Worm (Caenorhabditis elegans) whole organism, L3 larva: ENCODE results near the gene R05D3.8.

Source experiments
- R02D3.7 ChIP-seq: fragments of 150-350 bp; optimal IDR thresholded peaks from 2 replicates; lab custom pipeline; 2014; ENCODE audit warnings: missing biosample characterization, missing genetic modification characterization
- ZK546.5 ChIP-seq: sonication (generic microtip); optimal IDR thresholded peaks from 2 replicates; lab custom pipeline; 2017; ENCODE audit warnings: missing biosample characterization, missing genetic modification characterization
- aly-2 ChIP-seq: fragments of 150-350 bp; optimal IDR thresholded peaks from 2 replicates; lab custom pipeline; 2014; ENCODE audit warnings: missing biosample characterization, missing genetic modification characterization
- ama-1 ChIP-seq: fragments of 150-350 bp; optimal IDR thresholded peaks from 2 replicates; lab custom pipeline; 2018
- ceh-28 ChIP-seq: fragments of 150-350 bp; optimal IDR thresholded peaks from 2 replicates; lab custom pipeline; 2014; ENCODE audit warnings: missing biosample characterization, missing genetic modification reagents, missing genetic modification characterization
- ceh-82 ChIP-seq: fragments of 150-350 bp; optimal IDR thresholded peaks from 2 replicates; lab custom pipeline; 2014; ENCODE audit warnings: missing biosample characterization, missing genetic modification characterization
- ceh-9 ChIP-seq: sonication (generic microtip); optimal IDR thresholded peaks from 2 replicates; lab custom pipeline; 2018; ENCODE audit warnings: missing biosample characterization, missing genetic modification characterization
- daf-12 ChIP-seq: fragments of 150-350 bp; optimal IDR thresholded peaks from 2 replicates; lab custom pipeline; 2014; ENCODE audit warnings: missing biosample characterization, missing genetic modification reagents, missing genetic modification characterization
- egl-5 ChIP-seq: fragments of 150-350 bp; optimal IDR thresholded peaks from 2 replicates; lab custom pipeline; 2017; ENCODE audit warnings: missing biosample characterization, missing genetic modification reagents, missing genetic modification characterization, inconsistent platforms
- elt-1 ChIP-seq: fragments of 150-350 bp; optimal IDR thresholded peaks from 2 replicates; lab custom pipeline; 2014; ENCODE audit warnings: missing biosample characterization, missing genetic modification characterization
- elt-2 ChIP-seq: sonication (generic microtip); optimal IDR thresholded peaks from 2 replicates; lab custom pipeline; 2016; ENCODE audit warnings: missing genetic modification reagents, mild to moderate bottlenecking, missing genetic modification characterization, missing compliant biosample characterization
- elt-3 ChIP-seq, 3 experiments: fragments of 150-350 bp in 1 of 3; sonication (generic microtip) in 2 of 3; optimal IDR thresholded peaks; 2 replicates in 2 of 3; 4 replicates in 1 of 3; lab custom pipeline; 2014 to 2017; ENCODE audit warnings: missing biosample characterization in 3 of 3, missing genetic modification characterization in 3 of 3
- eor-1 ChIP-seq, 2 experiments: fragments of 150-350 bp; optimal IDR thresholded peaks; 2 replicates each; lab custom pipeline; 2014 to 2018; ENCODE audit warnings: missing biosample characterization in 2 of 2, missing genetic modification characterization in 2 of 2
- fkh-2 ChIP-seq: fragments of 150-350 bp; optimal IDR thresholded peaks from 2 replicates; lab custom pipeline; 2014; ENCODE audit warnings: missing biosample characterization, missing genetic modification reagents, missing genetic modification characterization
- fos-1 ChIP-seq: fragments of 150-350 bp; optimal IDR thresholded peaks from 2 replicates; lab custom pipeline; 2014; ENCODE audit warnings: missing biosample characterization, missing genetic modification characterization
- jun-1 ChIP-seq: fragments of 150-350 bp; optimal IDR thresholded peaks from 2 replicates; lab custom pipeline; 2014; ENCODE audit warnings: missing biosample characterization, missing genetic modification reagents, missing genetic modification characterization
- lin-15B ChIP-seq: fragments of 150-350 bp; optimal IDR thresholded peaks from 2 replicates; lab custom pipeline; 2014; ENCODE audit warnings: missing biosample characterization, missing genetic modification characterization
- lin-39 ChIP-seq: fragments of 150-350 bp; optimal IDR thresholded peaks from 2 replicates; lab custom pipeline; 2018; ENCODE audit warnings: missing biosample characterization, missing genetic modification reagents, missing genetic modification characterization
- lsy-12 ChIP-seq: sonication (generic microtip); optimal IDR thresholded peaks from 2 replicates; lab custom pipeline; 2016; ENCODE audit warnings: mild to moderate bottlenecking, missing genetic modification characterization, missing compliant biosample characterization
- mdl-1 ChIP-seq: fragments of 150-350 bp; optimal IDR thresholded peaks from 2 replicates; lab custom pipeline; 2014; ENCODE audit warnings: missing biosample characterization, missing genetic modification characterization
- nhr-12 ChIP-seq: fragments of 150-350 bp; optimal IDR thresholded peaks from 2 replicates; lab custom pipeline; 2014; ENCODE audit warnings: missing biosample characterization, missing genetic modification characterization
- nhr-237 ChIP-seq: fragments of 150-350 bp; optimal IDR thresholded peaks from 2 replicates; lab custom pipeline; 2014; ENCODE audit warnings: missing biosample characterization, missing genetic modification characterization
- nhr-25 ChIP-seq: sonication (generic microtip); optimal IDR thresholded peaks from 2 replicates; lab custom pipeline; 2017; ENCODE audit warnings: missing biosample characterization, missing genetic modification characterization
- nhr-28 ChIP-seq: fragments of 150-350 bp; optimal IDR thresholded peaks from 2 replicates; lab custom pipeline; 2014; ENCODE audit warnings: missing biosample characterization, missing genetic modification characterization
- nhr-43 ChIP-seq: sonication (generic microtip); optimal IDR thresholded peaks from 2 replicates; lab custom pipeline; 2016; ENCODE audit warnings: mild to moderate bottlenecking, missing genetic modification characterization, missing compliant biosample characterization; ENCODE audit not compliant: poor library complexity, severe bottlenecking
- nhr-67 ChIP-seq: fragments of 150-350 bp; optimal IDR thresholded peaks from 2 replicates; lab custom pipeline; 2014; ENCODE audit warnings: missing biosample characterization, missing genetic modification characterization
- nhr-76 ChIP-seq: fragments of 150-350 bp; sonication (generic microtip); optimal IDR thresholded peaks from 5 replicates; lab custom pipeline; 2014; ENCODE audit warnings: missing biosample characterization, missing genetic modification characterization
- skn-1 ChIP-seq: fragments of 150-350 bp; optimal IDR thresholded peaks from 2 replicates; lab custom pipeline; 2014; ENCODE audit warnings: missing biosample characterization, missing genetic modification characterization
- snpc-4 ChIP-seq: fragments of 150-350 bp; optimal IDR thresholded peaks from 2 replicates; lab custom pipeline; 2014; ENCODE audit warnings: missing biosample characterization, missing genetic modification characterization
- tbx-2 ChIP-seq: sonication (generic microtip); optimal IDR thresholded peaks from 2 replicates; lab custom pipeline; 2016; ENCODE audit warnings: mild to moderate bottlenecking, missing genetic modification characterization, missing compliant biosample characterization
- unc-62 ChIP-seq: fragments of 150-350 bp; sonication (generic microtip); optimal IDR thresholded peaks from 4 replicates; lab custom pipeline; 2014; ENCODE audit warnings: missing biosample characterization, missing genetic modification reagents, missing genetic modification characterization
- zag-1 ChIP-seq: fragments of 150-350 bp; optimal IDR thresholded peaks from 2 replicates; lab custom pipeline; 2014; ENCODE audit warnings: missing biosample characterization, missing genetic modification characterization
- ztf-11 ChIP-seq: fragments of 150-350 bp; optimal IDR thresholded peaks from 2 replicates; lab custom pipeline; 2014; ENCODE audit warnings: missing biosample characterization, missing genetic modification characterization

The R05D3.8 gene

ce11 chrIII:8400478-8400877 lies 42.4 kb upstream of the R05D3.8 start (continued):
- TF ChIP-seq ztf-11 (no peak), skn-1 (peak; percentile 13), jun-1 (tag; lab: Kevin White, UChicago) (peak; percentile 60), fkh-2 (tag; lab: Kevin White, UChicago) (no peak), ama-1 (no peak), nhr-67 (tag; lab: Kevin White, UChicago) (no peak), ZK546.5 (tag; lab: Kevin White, UChicago) (no peak), tbx-2 (no peak), eor-1 (tag; optimal IDR thresholded peaks at IDR 0.05; lab: Kevin White, UChicago) (no peak), ceh-28 (tag; lab: Kevin White, UChicago) (no peak), nhr-28 (tag; lab: Kevin White, UChicago) (no peak), daf-12 (tag; lab: Kevin White, UChicago) (no peak), ceh-9 (tag; lab: Kevin White, UChicago) (no peak)

ce11 chrIII:8398411-8398810 lies 40.3 kb upstream of the R05D3.8 start, which contains the start of gene ZK353.2:
Gene ZK353.2, plus strand, starts transcription at chrIII:8398711.
- TF ChIP-seq lin-39 (tag; lab: Kevin White, UChicago) = no peak
- no peak for TF ChIP-seq ceh-9 (tag; lab: Kevin White, UChicago)
- no peak for TF ChIP-seq ztf-11
- TF ChIP-seq ceh-82 (tag; lab: Kevin White, UChicago) = no peak
- no peak for TF ChIP-seq snpc-4 (tag; lab: Kevin White, UChicago)
- no peak for TF ChIP-seq R02D3.7
- no peak for TF ChIP-seq nhr-237 (tag; lab: Kevin White, UChicago)
- TF ChIP-seq aly-2 = no peak
- no peak for TF ChIP-seq nhr-43 (tag; lab: Kevin White, UChicago)
- TF ChIP-seq elt-1 (tag; lab: Kevin White, UChicago) = no peak
- no peak for TF ChIP-seq ama-1
- TF ChIP-seq tbx-2 = no peak
- TF ChIP-seq elt-2 = no peak
- no peak for TF ChIP-seq nhr-12 (tag; lab: Kevin White, UChicago)

- TF ChIP-seq unc-62 (GFP tag; lab: Kevin White, UChicago) (no peak), ceh-9 (tag; lab: Kevin White, UChicago) (no peak), nhr-25 (tag; lab: Kevin White, UChicago) (no peak), ceh-28 (tag; lab: Kevin White, UChicago) (no peak), lin-39 (tag; lab: Kevin White, UChicago) (no peak), elt-1 (tag; lab: Kevin White, UChicago) (no peak), lsy-12 (tag; lab: Kevin White, UChicago) (no peak), nhr-237 (tag; lab: Kevin White, UChicago) (no peak), elt-2 (no peak), R02D3.7 (no peak), nhr-76 (tag; lab: Kevin White, UChicago) (no peak), zag-1 (tag; lab: Kevin White, UChicago) (no peak), nhr-12 (tag; lab: Kevin White, UChicago) (no peak), nhr-43 (tag; lab: Kevin White, UChicago) (no peak), egl-5 (tag; lab: Kevin White, UChicago) (no peak), elt-3 (tag; optimal IDR thresholded peaks at IDR 0.05; lab: Kevin White, UChicago) (no peak), mdl-1 (no peak), ceh-82 (tag; lab: Kevin White, UChicago) (no peak)
Measured at ce11 chrIII:8395685-8396084, 37.6 kb upstream of the R05D3.8 start, which contains the start of gene ZK353.3. Gene ZK353.3, plus strand, starts transcription at chrIII:8395985.

DNA sequence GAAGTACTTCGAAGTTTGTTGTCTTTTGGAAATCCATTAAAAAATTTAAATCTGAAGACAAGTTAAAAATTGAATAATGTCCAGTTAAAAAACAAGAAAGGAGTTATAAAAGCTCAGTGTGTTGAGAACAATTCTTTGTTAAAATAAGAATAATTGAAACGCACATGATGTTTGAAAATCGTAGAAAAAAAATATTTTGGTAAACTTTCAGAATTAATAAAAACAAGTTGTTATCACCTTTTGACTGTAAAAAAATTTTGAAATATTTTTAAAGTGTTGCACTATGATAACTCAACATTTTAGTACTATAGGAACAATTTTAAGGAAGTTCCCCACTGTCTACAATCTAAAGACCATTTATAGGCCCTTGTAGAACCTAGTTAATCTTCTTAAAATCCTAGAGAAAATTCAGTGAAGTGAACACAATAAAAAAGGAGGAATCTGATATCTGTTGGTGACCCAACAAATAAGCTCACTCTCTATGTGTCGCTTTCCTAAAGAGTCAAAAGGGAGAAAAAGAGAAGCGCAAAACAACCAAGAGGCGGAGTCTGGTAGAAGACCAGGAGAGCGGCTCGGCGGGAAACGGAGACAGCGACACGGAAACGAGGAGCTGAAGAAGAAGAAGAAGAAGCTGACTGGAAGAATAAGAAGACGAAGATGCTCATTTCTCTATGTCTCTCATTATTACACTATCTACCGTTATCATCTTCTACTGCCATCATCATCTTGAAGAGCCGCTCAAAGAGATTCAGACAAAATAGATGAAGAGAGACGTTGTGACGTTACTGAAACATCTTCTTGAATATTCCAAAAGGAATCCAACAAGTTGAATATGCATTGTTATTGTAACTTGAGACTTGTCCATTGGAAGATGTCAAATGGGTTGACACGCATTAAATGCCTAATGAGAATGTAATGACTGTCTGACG lies 36.5 kb upstream of the R05D3.8 start, which contains the start of gene ZK353.10:
Gene ZK353.10, minus strand, starts transcription at position 51 of the 929 bp plus-strand sequence.
- peak; percentile 7 for TF ChIP-seq lin-15B (tag; lab: Kevin White, UChicago)
- TF ChIP-seq fos-1 (tag; lab: Kevin White, UChicago) = no peak
- TF ChIP-seq skn-1 = peak; percentile 39
- TF ChIP-seq lin-39 (tag; lab: Kevin White, UChicago) = peak; percentile 10
- TF ChIP-seq tbx-2 = no peak
- no peak for TF ChIP-seq elt-3 (tag; optimal IDR thresholded peaks at IDR 0.05; lab: Kevin White, UChicago)
- TF ChIP-seq, all 47 proteins: peak for 3
